Worm (Caenorhabditis elegans): ENCODE data around the gene oac-30.

DNA sequence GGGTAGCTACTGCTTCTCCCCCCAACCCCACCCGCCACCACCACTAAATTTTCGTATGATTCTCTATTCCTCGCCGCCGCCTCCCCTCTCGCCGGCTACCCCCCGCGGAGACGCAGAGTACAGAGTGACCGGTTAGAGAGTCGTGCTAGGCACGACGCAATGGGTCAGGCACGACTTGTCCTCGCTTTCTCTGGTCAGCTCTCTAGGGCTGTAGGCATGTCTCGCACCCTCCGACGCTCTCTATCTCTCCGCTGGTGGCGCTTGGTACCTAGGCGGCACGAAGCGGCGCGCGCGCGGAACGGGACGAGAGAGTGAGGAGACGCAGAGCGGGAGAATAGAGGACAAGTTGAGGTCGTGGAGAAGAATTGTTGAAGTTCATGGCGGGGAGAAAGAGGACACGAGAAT is 19.8 kb downstream of the oac-30 start:
- TF ChIP-seq scrt-1 (GFP tag; IDR thresholded peaks at IDR 0.05), result no peak
- peak; percentile 27 for TF ChIP-seq aly-1 (tag; optimal IDR thresholded peaks at IDR 0.05)
- TF ChIP-seq ama-1 (optimal IDR thresholded peaks at IDR 0.05), result no peak
- TF ChIP-seq flt-1 (GFP tag; IDR thresholded peaks at IDR 0.05), result no peak
